Fruit fly (Drosophila melanogaster): ENCODE data around the gene CG9016.

dm6 chr2L:5945651-5946547, 22.4 kb upstream of the CG9016 start:
- TF ChIP-seq CTCF (optimal IDR thresholded peaks at IDR 0.05) (no peak), CG8478 (optimal IDR thresholded peaks at IDR 0.05) (no peak)

Data from S2 (cell line).